Worm (Caenorhabditis elegans): ENCODE data around the gene F58H1.7.

The F58H1.7 gene

ce11 chrV:11921689-11922517 is 42.7 kb downstream of the F58H1.7 start:
- TF ChIP-seq bed-2 (GFP tag; IDR thresholded peaks at IDR 0.05) (no peak), gei-17 (GFP tag; optimal IDR thresholded peaks at IDR 0.05) (no peak), him-1 (tag; optimal IDR thresholded peaks at IDR 0.05) (no peak), atf-7 (tag; optimal IDR thresholded peaks at IDR 0.05) (peak; percentile 3), mes-4 (tag; optimal IDR thresholded peaks at IDR 0.05) (no peak), ceh-91 (GFP tag; IDR thresholded peaks at IDR 0.05) (no peak), T26A5.8 (tag; optimal IDR thresholded peaks at IDR 0.05) (no peak), ceh-27 (GFP tag; optimal IDR thresholded peaks at IDR 0.05) (no peak), lin-40 (tag; optimal IDR thresholded peaks at IDR 0.05) (peak; percentile 1), F57A8.1 (GFP tag; optimal IDR thresholded peaks at IDR 0.05) (no peak), tlf-1 (GFP tag; optimal IDR thresholded peaks at IDR 0.05) (no peak), ZK185.1 (tag; optimal IDR thresholded peaks at IDR 0.05; ENCODE audit: poor library complexity, severe bottlenecking) (no peak), B0336.3 (GFP tag; IDR thresholded peaks at IDR 0.05) (no peak), ceh-58 (GFP tag; IDR thresholded peaks at IDR 0.05) (no peak), B0261.1 (tag; optimal IDR thresholded peaks at IDR 0.05) (no peak), nhr-179 (tag; optimal IDR thresholded peaks at IDR 0.05) (no peak), pbrm-1 (GFP tag; IDR thresholded peaks at IDR 0.05) (no peak), F10E7.11 (tag; optimal IDR thresholded peaks at IDR 0.05) (no peak), nfyb-1 (GFP tag; IDR thresholded peaks at IDR 0.05) (no peak), hsf-1 (GFP tag; IDR thresholded peaks at IDR 0.05) (0 out of 2 replicates have a peak, but pooled peaks have one; percentile 30), snpc-1.3 (tag; optimal IDR thresholded peaks at IDR 0.05; ENCODE audit: insufficient read depth) (no peak), aptf-2 (GFP tag; conservative IDR thresholded peaks at IDR 0.05) (no peak), ztf-18 (tag; optimal IDR thresholded peaks at IDR 0.05) (no peak), tbx-9 (tag; optimal IDR thresholded peaks at IDR 0.05; ENCODE audit: borderline replicate concordance) (no peak), T07F8.4 (tag; optimal IDR thresholded peaks at IDR 0.05) (no peak), xnd-1 (tag; optimal IDR thresholded peaks at IDR 0.05) (peak; percentile 79), nhr-120 (GFP tag; IDR thresholded peaks at IDR 0.05) (no peak), snpc-1.1 (tag; optimal IDR thresholded peaks at IDR 0.05; ENCODE audit: insufficient read depth) (no peak), rpc-1 (optimal IDR thresholded peaks at IDR 0.05) (no peak), rpc-1 (tag; optimal IDR thresholded peaks at IDR 0.05) (no peak), F33H1.4 (GFP tag; IDR thresholded peaks at IDR 0.05) (0 out of 2 replicates have a peak, but pooled peaks have one; percentile 21), mel-28 (tag; optimal IDR thresholded peaks at IDR 0.05; ENCODE audit: borderline replicate concordance) (no peak), ets-4 (GFP tag; optimal IDR thresholded peaks at IDR 0.05) (no peak), athp-1 (tag; optimal IDR thresholded peaks at IDR 0.05) (no peak), ceh-40 (GFP tag; IDR thresholded peaks at IDR 0.05) (no peak), F22D6.2 (tag; optimal IDR thresholded peaks at IDR 0.05) (no peak), mxl-1 (tag; optimal IDR thresholded peaks at IDR 0.05) (no peak), lin-35 (GFP tag; optimal IDR thresholded peaks at IDR 0.05) (no peak), let-526 (GFP tag; IDR thresholded peaks at IDR 0.05) (no peak), ccch-3 (GFP tag; optimal IDR thresholded peaks at IDR 0.05) (no peak), nhr-90 (tag; optimal IDR thresholded peaks at IDR 0.05) (no peak), sptf-2 (GFP tag; optimal IDR thresholded peaks at IDR 0.05) (no peak), Y95B8A.8 (GFP tag; IDR thresholded peaks at IDR 0.05) (no peak), somi-1 (GFP tag; optimal IDR thresholded peaks at IDR 0.05) (peak; percentile 48), let-607 (tag; optimal IDR thresholded peaks at IDR 0.05) (no peak), madf-8 (GFP tag; conservative IDR thresholded peaks at IDR 0.05) (peak; percentile 81), C06A6.2 (GFP tag; conservative IDR thresholded peaks at IDR 0.05) (no peak), attf-3 (GFP tag; conservative IDR thresholded peaks at IDR 0.05) (no peak)
